Fruit fly (Drosophila melanogaster) whole organism, embryonic: ENCODE measurements around the gene CG8483.

Experiments
- Atf3 ChIP-seq: fragments of 200-800 bp; sonication (Bioruptor generic); optimal IDR thresholded peaks from 3 replicates; lab custom pipeline; 2016; ENCODE audit warnings: missing biosample characterization, missing genetic modification characterization
- Awh ChIP-seq: fragments of 200-800 bp; sonication (Bioruptor generic); IDR thresholded peaks from 2 replicates; pipeline ENCODE4, ENCODE4 v1.3.6; 2022; ENCODE audit warnings: missing biosample characterization, missing genetic modification characterization
- CG11723 ChIP-seq: fragments of 200-800 bp; sonication (Bioruptor generic); optimal IDR thresholded peaks from 2 replicates; lab custom pipeline; 2017; ENCODE audit warnings: missing biosample characterization, mild to moderate bottlenecking, missing genetic modification characterization
- CG12769 ChIP-seq: fragments of 200-800 bp; sonication (Bioruptor generic); optimal IDR thresholded peaks from 2 replicates; lab custom pipeline; 2019; ENCODE audit warnings: missing biosample characterization, mild to moderate bottlenecking, missing genetic modification characterization, moderate library complexity
- CG14860 ChIP-seq: fragments of 200-800 bp; sonication (Bioruptor generic); IDR thresholded peaks from 3 replicates; pipeline ENCODE4 v1.3.6; 2022; ENCODE audit warnings: missing biosample characterization, missing genetic modification characterization; ENCODE audit not compliant: partially characterized antibody
- CG18619 ChIP-seq: fragments of 200-800 bp; sonication (Bioruptor generic); optimal IDR thresholded peaks from 3 replicates; lab custom pipeline; 2017; ENCODE audit warnings: missing biosample characterization, mild to moderate bottlenecking, missing genetic modification characterization
- CG2120 ChIP-seq: fragments of 200-800 bp; sonication (Bioruptor generic); optimal IDR thresholded peaks from 3 replicates; lab custom pipeline; 2016; ENCODE audit warnings: missing biosample characterization, missing genetic modification characterization
- CG43689 ChIP-seq: fragments of 200-800 bp; sonication (Bioruptor generic); IDR thresholded peaks from 2 replicates; pipeline ENCODE4 v1.3.6; 2022; ENCODE audit warnings: missing biosample characterization, missing genetic modification characterization
- CG4730 ChIP-seq: fragments of 200-800 bp; sonication (Bioruptor generic); IDR thresholded peaks from 2 replicates; pipeline ENCODE4 v1.3.6; 2022; ENCODE audit warnings: missing biosample characterization, missing genetic modification characterization
- CG6854 ChIP-seq: fragments of 200-800 bp; sonication (Bioruptor generic); optimal IDR thresholded peaks from 3 replicates; lab custom pipeline; 2017; ENCODE audit warnings: missing biosample characterization, mild to moderate bottlenecking, missing genetic modification characterization
- CG7357 ChIP-seq: fragments of 200-800 bp; sonication (Bioruptor generic); IDR thresholded peaks from 3 replicates; pipeline ENCODE4 v1.3.6; 2022; ENCODE audit warnings: missing biosample characterization, missing genetic modification characterization
- CG7839 ChIP-seq: fragments of 200-800 bp; sonication (Bioruptor generic); optimal IDR thresholded peaks from 3 replicates; lab custom pipeline; 2018; ENCODE audit warnings: missing biosample characterization, mild to moderate bottlenecking, missing genetic modification characterization, moderate library complexity
- D19B ChIP-seq: fragments of 200-800 bp; sonication (Bioruptor generic); optimal IDR thresholded peaks from 2 replicates; lab custom pipeline; 2017; ENCODE audit warnings: missing biosample characterization, mild to moderate bottlenecking, missing genetic modification characterization
- Dip3 ChIP-seq: fragments of 200-800 bp; sonication (Bioruptor generic); optimal IDR thresholded peaks from 3 replicates; lab custom pipeline; 2016; ENCODE audit warnings: missing biosample characterization, missing genetic modification characterization
- H15 ChIP-seq: fragments of 200-800 bp; sonication (Bioruptor generic); IDR thresholded peaks from 3 replicates; pipeline ENCODE4 v1.3.6; 2022; ENCODE audit warnings: missing biosample characterization, missing genetic modification characterization
- Hey ChIP-seq: fragments of 200-800 bp; sonication (Bioruptor generic); optimal IDR thresholded peaks from 3 replicates; lab custom pipeline; 2018; ENCODE audit warnings: missing biosample characterization, mild to moderate bottlenecking, missing genetic modification characterization
- Med ChIP-seq: fragments of 200-800 bp; sonication (Bioruptor generic); peaks from one replicate; lab custom pipeline; 2016; ENCODE audit warnings: missing biosample characterization, missing genetic modification characterization, mild to moderate bottlenecking, inconsistent platforms, moderate library complexity
- Mes4 ChIP-seq: fragments of 200-800 bp; sonication (Bioruptor generic); optimal IDR thresholded peaks from 2 replicates; lab custom pipeline; 2016; ENCODE audit warnings: missing biosample characterization, missing genetic modification characterization
- NfI ChIP-seq: fragments of 200-800 bp; sonication (Bioruptor generic); optimal IDR thresholded peaks from 3 replicates; lab custom pipeline; 2018; ENCODE audit warnings: missing biosample characterization, mild to moderate bottlenecking, missing genetic modification characterization, moderate library complexity
- Side ChIP-seq: fragments of 200-800 bp; sonication (Bioruptor generic); optimal IDR thresholded peaks from 2 replicates; lab custom pipeline; 2016; ENCODE audit warnings: missing biosample characterization, missing genetic modification characterization
- Vsx1 ChIP-seq: fragments of 200-800 bp; sonication (Bioruptor generic); optimal IDR thresholded peaks from 2 replicates; lab custom pipeline; 2017; ENCODE audit warnings: missing biosample characterization, mild to moderate bottlenecking, missing genetic modification characterization, missing genetic modification reagents
- abd-A ChIP-seq: fragments of 200-800 bp; sonication (Bioruptor generic); optimal IDR thresholded peaks from 3 replicates; lab custom pipeline; 2019; ENCODE audit warnings: missing biosample characterization, mild to moderate bottlenecking, missing genetic modification characterization, moderate library complexity
- ac ChIP-seq: fragments of 200-800 bp; sonication (Bioruptor generic); optimal IDR thresholded peaks from 3 replicates; lab custom pipeline; 2017; ENCODE audit warnings: missing biosample characterization, mild to moderate bottlenecking, missing genetic modification characterization
- al ChIP-seq: fragments of 200-800 bp; sonication (Bioruptor generic); IDR thresholded peaks from 2 replicates; pipeline ENCODE4 v1.3.6; 2022; ENCODE audit warnings: missing biosample characterization, missing genetic modification characterization
- aop ChIP-seq: fragments of 200-800 bp; sonication (Bioruptor generic); IDR thresholded peaks from 2 replicates; pipeline ENCODE4 v1.3.6; 2022; ENCODE audit warnings: missing biosample characterization, missing genetic modification characterization
- ap ChIP-seq: fragments of 200-800 bp; sonication (Bioruptor generic); IDR thresholded peaks from 2 replicates; pipeline ENCODE4 v1.3.6; 2022; ENCODE audit warnings: missing biosample characterization, missing genetic modification characterization
- bcd ChIP-seq: fragments of 200-800 bp; sonication (Bioruptor generic); optimal IDR thresholded peaks from 2 replicates; lab custom pipeline; 2017; ENCODE audit warnings: missing biosample characterization, mild to moderate bottlenecking, missing genetic modification characterization
- bowl ChIP-seq: fragments of 200-800 bp; sonication (Bioruptor generic); IDR thresholded peaks from 2 replicates; pipeline ENCODE4 v1.3.6; 2022; ENCODE audit warnings: missing biosample characterization, missing genetic modification characterization
- cad ChIP-seq: fragments of >200 bp; optimal IDR thresholded peaks from 2 replicates; lab custom pipeline; 2017; ENCODE audit warnings: missing biosample characterization, missing genetic modification characterization
- cg ChIP-seq: fragments of 200-800 bp; sonication (Bioruptor generic); optimal IDR thresholded peaks from 3 replicates; lab custom pipeline; 2019; ENCODE audit warnings: missing biosample characterization, mild to moderate bottlenecking, missing genetic modification characterization, moderate library complexity
- chinmo ChIP-seq: fragments of 200-800 bp; sonication (Bioruptor generic); IDR thresholded peaks from 4 replicates; pipeline ENCODE4 v1.3.6; 2022; ENCODE audit warnings: missing biosample characterization, missing genetic modification characterization; ENCODE audit not compliant: partially characterized antibody
- crc ChIP-seq: fragments of 200-800 bp; sonication (Bioruptor generic); optimal IDR thresholded peaks from 2 replicates; lab custom pipeline; 2016; ENCODE audit warnings: missing biosample characterization, missing genetic modification characterization
- cwo ChIP-seq: fragments of 200-800 bp; sonication (Bioruptor generic); optimal IDR thresholded peaks from 3 replicates; lab custom pipeline; 2017; ENCODE audit warnings: missing biosample characterization, missing genetic modification characterization, mild to moderate bottlenecking, moderate library complexity, missing genetic modification reagents
- gfzf ChIP-seq: fragments of 200-800 bp; sonication (Bioruptor generic); optimal IDR thresholded peaks from 2 replicates; lab custom pipeline; 2016; ENCODE audit warnings: missing biosample characterization, mild to moderate bottlenecking, missing genetic modification characterization, moderate library complexity
- kay ChIP-seq: fragments of 200-800 bp; sonication (Bioruptor generic); optimal IDR thresholded peaks from 2 replicates; lab custom pipeline; 2016; ENCODE audit warnings: missing biosample characterization, missing genetic modification characterization
- klu ChIP-seq: fragments of 200-800 bp; sonication (Bioruptor generic); IDR thresholded peaks from 2 replicates; pipeline ENCODE4 v1.3.6; 2022; ENCODE audit warnings: missing biosample characterization, missing genetic modification characterization
- mld ChIP-seq: fragments of 200-800 bp; sonication (Bioruptor generic); IDR thresholded peaks from 3 replicates; pipeline ENCODE4 v1.3.6; 2022; ENCODE audit warnings: missing biosample characterization, missing genetic modification characterization; ENCODE audit not compliant: partially characterized antibody
- odd ChIP-seq: fragments of 200-800 bp; sonication (Bioruptor generic); optimal IDR thresholded peaks from 2 replicates; lab custom pipeline; 2017; ENCODE audit warnings: missing biosample characterization, mild to moderate bottlenecking, missing genetic modification characterization
- onecut ChIP-seq: fragments of 200-800 bp; sonication (Bioruptor generic); IDR thresholded peaks from 2 replicates; pipeline ENCODE4 v1.3.6; 2022; ENCODE audit warnings: missing biosample characterization, missing genetic modification characterization
- org-1 ChIP-seq: fragments of 200-800 bp; sonication (Bioruptor generic); optimal IDR thresholded peaks from 2 replicates; lab custom pipeline; 2017; ENCODE audit warnings: missing biosample characterization, missing genetic modification characterization
- pnt ChIP-seq: fragments of 200-800 bp; sonication (Bioruptor generic); optimal IDR thresholded peaks from 3 replicates; lab custom pipeline; 2016; ENCODE audit warnings: missing biosample characterization, missing genetic modification characterization
- run ChIP-seq: fragments of 200-800 bp; sonication (Bioruptor generic); optimal IDR thresholded peaks from 3 replicates; lab custom pipeline; 2018; ENCODE audit warnings: missing biosample characterization, mild to moderate bottlenecking, missing genetic modification characterization
- sqz ChIP-seq: fragments of 200-800 bp; sonication (Bioruptor generic); optimal IDR thresholded peaks from 3 replicates; lab custom pipeline; 2018; ENCODE audit warnings: missing biosample characterization, mild to moderate bottlenecking, missing genetic modification characterization
- trem ChIP-seq: fragments of 200-800 bp; optimal IDR thresholded peaks from 3 replicates; lab custom pipeline; 2019; ENCODE audit warnings: missing biosample characterization, mild to moderate bottlenecking, missing genetic modification characterization, moderate library complexity
- vvl ChIP-seq: fragments of 200-800 bp; sonication (Bioruptor generic); IDR thresholded peaks from 2 replicates; pipeline ENCODE4 v1.3.6; 2022; ENCODE audit warnings: missing biosample characterization, missing genetic modification characterization
- zf30C ChIP-seq: fragments of 200-800 bp; sonication (Bioruptor generic); optimal IDR thresholded peaks from 3 replicates; lab custom pipeline; 2018; ENCODE audit warnings: missing biosample characterization, mild to moderate bottlenecking, missing genetic modification characterization
- zfh2 ChIP-seq: fragments of 200-800 bp; sonication (Bioruptor generic); optimal IDR thresholded peaks from 2 replicates; lab custom pipeline; 2016; ENCODE audit warnings: missing biosample characterization, missing genetic modification characterization

The CG8483 gene

dm6 chr3R:13257110-13257509 is 42.8 kb upstream of the CG8483 start (continued):
- no peak for TF ChIP-seq crc (GFP tag; lab: Kevin White, UChicago)
- TF ChIP-seq CG18619: no peak

- TF ChIP-seq cwo (GFP tag; lab: Kevin White, UChicago) (peak; percentile 52), pnt (GFP tag; lab: Kevin White, UChicago) (no peak), odd (GFP tag; lab: Kevin White, UChicago) (no peak), CG6854 (GFP tag; lab: Kevin White, UChicago) (no peak), Hey (tag; lab: Kevin White, UChicago) (peak; percentile 68), zf30C (GFP tag; lab: Kevin White, UChicago) (no peak), CG11723 (no peak), abd-A (peak; percentile 12), NfI (GFP tag; lab: Kevin White, UChicago) (no peak), Atf3 (GFP tag; lab: Kevin White, UChicago) (no peak), cg (no peak), Side (GFP tag; lab: Kevin White, UChicago) (no peak), al (GFP tag; lab: Robert Waterston, UW) (no peak), Mes4 (GFP tag; lab: Kevin White, UChicago) (no peak), bowl (no peak), klu (GFP tag; lab: Robert Waterston, UW) (no peak), CG43689 (GFP tag; lab: Robert Waterston, UW) (no peak), ac (GFP tag; lab: Kevin White, UChicago) (no peak), aop (no peak), gfzf (GFP tag; lab: Kevin White, UChicago) (no peak)
Measured at dm6 chr3R:13241726-13242125, 27.5 kb upstream of the CG8483 start.

- TF ChIP-seq trem (tag; lab: Kevin White, UChicago): no peak
- peak; percentile 47 for TF ChIP-seq CG12769 (tag; lab: Kevin White, UChicago)
- peak; percentile 55 for TF ChIP-seq Vsx1 (GFP tag; lab: Kevin White, UChicago)
- TF ChIP-seq Awh (GFP tag; lab: Robert Waterston, UW): peak; percentile 78; the same call in 1 of the 2 replicates
- TF ChIP-seq Med (GFP tag; lab: Kevin White, UChicago): peak; percentile 17
- no peak for TF ChIP-seq sqz (GFP tag; lab: Kevin White, UChicago)
- TF ChIP-seq kay (GFP tag; lab: Kevin White, UChicago): no peak
- peak; percentile 40 for TF ChIP-seq run (tag; lab: Kevin White, UChicago)
- no peak for TF ChIP-seq CG2120
- peak; percentile 78; the same call in 1 of the 2 replicates for TF ChIP-seq vvl
- TF ChIP-seq abd-A: peak; percentile 55
- peak; percentile 44; the same call in 1 of the 2 replicates for TF ChIP-seq onecut (GFP tag; lab: Robert Waterston, UW)
- TF ChIP-seq D19B (GFP tag; lab: Kevin White, UChicago): no peak
Measured at dm6 chr3R:13231184-13231583, 16.9 kb upstream of the CG8483 start.

dm6 chr3R:13221820-13222219 is 7.6 kb upstream of the CG8483 start:
- TF ChIP-seq CG4730: 0 out of 2 replicates have a peak, but pooled peaks have one; percentile 20
- 0 out of 2 replicates have a peak, but pooled peaks have one; percentile 8 for TF ChIP-seq ap
- peak; percentile 11 for TF ChIP-seq Dip3 (GFP tag; lab: Kevin White, UChicago)
- peak; percentile 23 for TF ChIP-seq CG2120
- TF ChIP-seq H15 (GFP tag; lab: Robert Waterston, UW): 0 out of 3 replicates have a peak, but pooled peaks have one; percentile 44
- 0 out of 4 replicates have a peak, but pooled peaks have one; percentile 22 for TF ChIP-seq chinmo (GFP tag; lab: Robert Waterston, UW)
- TF ChIP-seq cad: no peak
- 0 out of 3 replicates have a peak, but pooled peaks have one; percentile 20 for TF ChIP-seq CG7357 (GFP tag; lab: Robert Waterston, UW)
- TF ChIP-seq org-1 (GFP tag; lab: Kevin White, UChicago): no peak
- TF ChIP-seq al (GFP tag; lab: Robert Waterston, UW): 0 out of 2 replicates have a peak, but pooled peaks have one; percentile 14
- peak; percentile 25 for TF ChIP-seq zfh2 (GFP tag; lab: Kevin White, UChicago)
- peak; percentile 4 for TF ChIP-seq bcd
- 0 out of 3 replicates have a peak, but pooled peaks have one; percentile 30 for TF ChIP-seq CG14860
- peak; percentile 1 for TF ChIP-seq CG7839
- TF ChIP-seq mld: no peak
